Worm (Caenorhabditis elegans) whole organism, L4/young adult: ENCODE measurements around the gene ins-22.

Experiments used
- W03F9.2 ChIP-seq: fragments of 150-350 bp; optimal IDR thresholded peaks from 2 replicates; lab custom pipeline; 2014; ENCODE audit warnings: missing biosample characterization, missing genetic modification characterization
- dao-5 ChIP-seq: sonication (generic microtip); optimal IDR thresholded peaks from 2 replicates; lab custom pipeline; 2016; ENCODE audit warnings: missing genotype, missing genetic modification characterization, moderate library complexity, missing compliant biosample characterization
- him-1 ChIP-seq: sonication (generic microtip); optimal IDR thresholded peaks from 2 replicates; lab custom pipeline; 2016; ENCODE audit warnings: missing genotype, missing genetic modification reagents, missing genetic modification characterization, missing compliant biosample characterization

ins-22 gene

DNA sequence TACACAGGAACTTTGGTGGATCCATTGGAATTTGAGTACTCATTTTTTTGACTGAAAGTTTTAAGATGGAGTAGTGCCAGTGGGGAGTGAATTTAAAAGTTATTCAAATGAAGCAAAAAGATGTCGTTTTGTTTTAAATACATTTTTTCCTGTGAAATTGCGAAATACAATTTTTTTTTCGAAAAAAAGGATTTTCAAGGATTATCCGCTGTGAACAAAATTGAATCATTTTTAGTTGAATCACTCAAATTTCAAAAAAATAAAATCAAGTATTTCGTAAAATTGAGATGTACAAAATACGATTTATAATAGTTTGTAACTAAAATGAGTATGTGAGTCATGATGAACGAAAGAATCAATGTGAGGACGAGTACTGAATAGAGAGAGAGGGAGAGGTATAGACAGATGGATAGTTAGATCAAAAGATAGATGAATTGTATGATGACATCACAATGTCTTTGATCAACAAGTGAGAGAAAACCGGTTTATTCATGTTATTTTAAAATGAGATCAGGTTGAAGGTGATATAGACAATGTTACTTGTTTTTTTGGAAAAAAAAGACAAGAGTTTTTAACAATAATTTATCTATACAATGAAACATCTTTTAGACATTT lies 19.2 kb upstream of the ins-22 start, which contains the start of gene C05B5.8:
TSS of gene C05B5.8 (minus strand) at position 51 of the 615 bp plus-strand sequence.
- no peak for TF ChIP-seq dao-5 (tag; lab: Kevin White, UChicago)
- no peak for TF ChIP-seq W03F9.2 (tag; lab: Kevin White, UChicago)
- TF ChIP-seq him-1 (tag; lab: Kevin White, UChicago): no peak

DNA sequence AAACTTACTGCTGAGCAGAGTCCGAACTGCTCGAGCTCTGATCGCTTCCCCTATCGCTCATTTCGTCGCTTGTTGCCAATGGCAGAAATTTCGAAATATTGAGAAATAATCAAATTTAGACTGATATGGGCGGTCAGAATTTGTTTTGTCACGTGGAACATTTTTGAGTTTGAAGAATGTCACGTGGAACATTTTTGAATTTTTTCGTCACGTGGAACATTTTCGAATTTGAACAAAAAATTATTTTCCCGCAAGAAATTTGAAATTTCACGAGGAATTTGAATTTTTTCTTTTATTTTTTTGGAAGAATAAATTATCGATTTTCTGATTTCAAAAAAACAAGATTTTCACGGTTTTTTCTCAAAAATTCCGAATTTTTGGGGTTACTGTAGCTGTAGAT lies 16.0 kb upstream of the ins-22 start, which contains the start of gene fbxa-155:
TSS of gene fbxa-155 (minus strand) at position 101 of the 400 bp plus-strand sequence.
- no peak for TF ChIP-seq W03F9.2 (tag; lab: Kevin White, UChicago)
- no peak for TF ChIP-seq dao-5 (tag; lab: Kevin White, UChicago)
- no peak for TF ChIP-seq him-1 (tag; lab: Kevin White, UChicago)

DNA sequence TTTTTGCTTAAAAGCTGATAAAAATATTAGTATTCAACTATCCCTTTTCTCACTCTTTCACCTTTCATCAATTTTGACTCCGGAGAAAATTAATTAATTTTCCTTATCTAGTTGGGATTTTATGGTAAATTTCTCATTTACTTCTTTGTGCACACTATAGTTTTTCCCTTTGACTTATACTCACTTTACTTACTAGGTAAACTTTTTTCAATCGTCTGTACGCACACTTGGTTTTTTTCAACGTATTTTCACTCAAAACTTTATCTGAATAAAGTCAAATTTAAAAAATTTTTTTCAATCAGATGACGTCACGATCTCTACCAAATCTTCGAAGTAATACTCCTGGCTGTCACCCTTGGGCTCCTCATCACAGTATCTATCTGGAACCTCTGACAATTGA lies 14.0 kb upstream of the ins-22 start, which contains the start of gene C05B5.16:
TSS of gene C05B5.16 (plus strand) at position 301 of the 400 bp plus-strand sequence.
- TF ChIP-seq W03F9.2 (tag; lab: Kevin White, UChicago) (no peak), him-1 (tag; lab: Kevin White, UChicago) (no peak), dao-5 (tag; lab: Kevin White, UChicago) (no peak)

DNA sequence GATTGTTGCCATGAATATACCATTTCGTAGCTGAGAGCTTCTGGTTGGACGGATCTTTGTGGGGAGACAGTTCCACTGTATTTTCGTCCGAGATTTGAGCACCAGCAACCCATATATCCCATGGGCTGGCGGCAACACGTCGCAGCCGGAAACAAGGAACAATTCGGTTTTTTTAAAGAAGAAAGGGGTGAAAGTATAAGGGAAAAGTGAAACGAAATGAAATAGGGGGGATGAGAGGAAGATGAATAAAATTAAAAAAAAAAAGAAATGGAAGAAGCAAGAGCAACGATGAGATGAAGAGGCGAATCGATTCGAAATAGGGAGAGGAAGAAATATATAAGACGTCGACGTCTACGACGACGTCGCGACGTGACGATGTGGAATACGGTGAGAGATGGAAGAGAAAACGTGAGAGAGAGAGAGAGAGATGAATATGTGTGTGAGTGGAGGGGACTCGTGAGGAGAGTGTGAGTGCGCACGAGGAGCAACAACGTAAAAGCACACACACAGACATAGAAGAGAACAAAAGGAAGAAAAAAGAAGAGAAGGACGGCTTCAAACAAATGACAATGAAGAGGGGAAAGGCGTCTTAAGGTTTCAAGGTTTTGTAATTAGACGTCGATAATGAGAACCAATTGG lies 9.6 kb upstream of the ins-22 start, which contains the start of gene rgs-1:
TSS of gene rgs-1 (minus strand) at position 146 of the 639 bp plus-strand sequence.
- TF ChIP-seq W03F9.2 (tag; lab: Kevin White, UChicago) (peak; percentile 82), him-1 (tag; lab: Kevin White, UChicago) (peak; percentile 68), dao-5 (tag; lab: Kevin White, UChicago) (no peak)

DNA sequence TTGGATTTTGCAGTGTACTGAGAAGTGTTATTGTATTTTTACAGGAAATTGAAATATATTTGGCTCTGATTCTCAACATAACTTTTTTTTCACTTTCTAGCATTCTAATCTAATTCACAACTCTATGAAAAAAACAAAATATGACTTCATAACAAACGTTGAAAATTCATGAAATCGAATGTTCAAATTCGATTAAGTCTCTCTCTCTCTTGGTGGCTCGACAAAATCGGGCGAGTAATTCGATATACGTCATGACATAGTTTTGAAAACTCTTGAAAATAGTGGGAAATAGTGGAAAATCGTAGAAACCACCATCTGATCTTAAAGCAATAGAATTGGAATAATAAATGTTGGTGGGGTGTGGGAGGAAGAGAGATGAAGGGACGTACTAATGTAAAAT lies 8.1 kb upstream of the ins-22 start:
- TF ChIP-seq W03F9.2 (tag; lab: Kevin White, UChicago): no peak
- no peak for TF ChIP-seq him-1 (tag; lab: Kevin White, UChicago)
- TF ChIP-seq dao-5 (tag; lab: Kevin White, UChicago): no peak

DNA sequence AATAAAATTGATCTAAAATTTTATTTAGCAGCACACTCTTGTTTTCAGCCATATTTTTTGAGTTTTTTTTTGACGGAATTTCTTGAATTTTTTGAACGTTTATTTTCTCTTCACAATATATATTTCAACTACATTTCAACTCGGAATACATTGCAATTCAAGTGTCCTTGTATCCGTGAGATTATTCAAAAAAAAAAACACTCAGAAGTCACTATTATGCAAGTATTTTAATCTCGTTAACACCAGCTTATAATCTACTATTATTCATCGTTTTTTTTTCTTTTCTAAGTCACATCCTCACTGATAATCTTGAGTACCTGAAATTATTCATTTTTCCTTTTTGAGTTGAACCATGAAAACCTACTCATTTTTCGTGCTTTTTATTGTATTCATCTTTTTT lies 2.6 kb upstream of the ins-22 start, which contains the start of gene ins-21:
TSS of gene ins-21 (plus strand) at position 301 of the 400 bp plus-strand sequence.
- TF ChIP-seq him-1 (tag; lab: Kevin White, UChicago) (no peak), dao-5 (tag; lab: Kevin White, UChicago) (no peak), W03F9.2 (tag; lab: Kevin White, UChicago) (no peak)

DNA sequence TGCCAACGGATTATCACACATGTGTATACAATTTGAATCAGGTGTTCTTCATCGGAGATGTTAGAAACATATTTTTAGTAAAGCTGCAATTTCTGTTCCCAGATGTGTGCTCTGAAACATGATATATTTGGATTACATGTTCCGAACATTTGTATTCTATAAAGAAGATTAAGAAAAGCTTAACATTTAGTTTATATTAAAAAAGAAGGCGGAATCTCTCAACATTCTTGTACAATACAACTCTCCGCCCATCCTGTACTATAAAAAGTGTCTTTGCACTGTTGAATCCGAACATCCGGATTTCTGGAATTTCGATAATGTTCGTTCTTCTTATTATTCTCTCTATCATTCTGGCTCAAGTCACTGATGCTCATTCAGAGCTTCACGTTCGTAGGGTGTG lies 1.9 kb downstream of the ins-22 start, which contains the start of gene ins-23:
TSS of gene ins-23 (plus strand) at position 301 of the 400 bp plus-strand sequence.
- no peak for TF ChIP-seq dao-5 (tag; lab: Kevin White, UChicago)
- no peak for TF ChIP-seq him-1 (tag; lab: Kevin White, UChicago)
- TF ChIP-seq W03F9.2 (tag; lab: Kevin White, UChicago): no peak

DNA sequence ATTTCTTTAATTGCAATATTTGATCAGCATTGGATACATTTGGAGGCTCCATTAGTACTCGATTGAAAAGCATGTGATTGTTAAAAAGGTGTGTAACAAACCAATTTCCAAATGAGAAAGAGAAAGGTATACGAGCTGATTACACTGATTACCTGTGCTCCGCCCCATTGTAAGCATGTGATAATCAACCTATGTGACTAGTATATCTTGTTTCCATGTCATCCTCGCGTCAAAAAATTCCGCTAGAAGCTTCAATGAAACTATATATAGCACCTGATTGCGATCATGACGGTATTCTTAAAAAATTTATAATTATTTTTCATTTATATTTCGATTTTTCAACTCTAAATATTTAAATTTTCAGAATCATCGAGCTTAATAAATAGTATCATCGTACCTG lies 4.5 kb downstream of the ins-22 start, which contains the start of gene M04D8.4:
TSS of gene M04D8.4 (minus strand) at position 101 of the 400 bp plus-strand sequence.
- no peak for TF ChIP-seq W03F9.2 (tag; lab: Kevin White, UChicago)
- no peak for TF ChIP-seq him-1 (tag; lab: Kevin White, UChicago)
- TF ChIP-seq dao-5 (tag; lab: Kevin White, UChicago): no peak

DNA sequence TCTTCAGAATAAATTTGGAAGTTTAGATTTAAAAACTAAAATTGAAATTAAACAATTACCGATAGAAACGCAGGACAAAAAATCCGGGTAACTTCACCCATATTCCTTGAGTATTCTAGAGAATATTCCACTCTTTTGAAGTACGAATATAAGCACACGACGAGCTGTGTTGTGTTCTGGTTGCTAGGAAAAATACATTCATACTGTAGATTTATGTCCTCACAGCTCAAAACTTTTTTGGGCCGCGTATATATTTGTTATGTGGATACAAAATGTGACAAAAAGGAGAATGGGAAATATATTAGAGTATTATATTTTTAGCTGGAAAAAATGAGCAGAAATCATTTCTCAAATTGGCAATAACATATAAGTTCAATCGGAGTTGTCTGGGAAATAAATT lies 7.1 kb downstream of the ins-22 start, which contains the start of gene M04D8.5:
TSS of gene M04D8.5 (minus strand) at position 101 of the 400 bp plus-strand sequence.
- TF ChIP-seq W03F9.2 (tag; lab: Kevin White, UChicago) (no peak), him-1 (tag; lab: Kevin White, UChicago) (no peak), dao-5 (tag; lab: Kevin White, UChicago) (no peak)

DNA sequence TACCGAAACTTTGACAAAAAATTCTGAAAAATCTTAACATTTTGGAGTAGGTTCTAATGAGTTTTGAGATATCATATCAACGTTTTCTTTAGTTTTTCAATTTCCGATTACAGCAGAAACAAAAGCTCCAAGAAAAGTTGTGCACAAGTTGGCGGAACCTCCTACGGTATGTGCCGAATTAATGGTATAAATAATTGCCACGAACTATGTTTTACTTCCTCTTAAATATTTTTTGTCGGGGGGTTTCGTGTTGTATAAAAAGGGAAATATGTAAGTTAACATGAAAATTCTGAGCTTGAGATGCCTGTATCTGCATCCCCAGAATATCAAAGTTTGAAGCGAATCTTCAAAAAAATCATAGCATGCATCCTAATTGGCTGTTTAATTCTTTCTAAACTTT lies 7.8 kb downstream of the ins-22 start, which contains the start of gene M04D8.8:
TSS of gene M04D8.8 (plus strand) at position 301 of the 400 bp plus-strand sequence.
- TF ChIP-seq him-1 (tag; lab: Kevin White, UChicago) (no peak), W03F9.2 (tag; lab: Kevin White, UChicago) (no peak), dao-5 (tag; lab: Kevin White, UChicago) (no peak)

DNA sequence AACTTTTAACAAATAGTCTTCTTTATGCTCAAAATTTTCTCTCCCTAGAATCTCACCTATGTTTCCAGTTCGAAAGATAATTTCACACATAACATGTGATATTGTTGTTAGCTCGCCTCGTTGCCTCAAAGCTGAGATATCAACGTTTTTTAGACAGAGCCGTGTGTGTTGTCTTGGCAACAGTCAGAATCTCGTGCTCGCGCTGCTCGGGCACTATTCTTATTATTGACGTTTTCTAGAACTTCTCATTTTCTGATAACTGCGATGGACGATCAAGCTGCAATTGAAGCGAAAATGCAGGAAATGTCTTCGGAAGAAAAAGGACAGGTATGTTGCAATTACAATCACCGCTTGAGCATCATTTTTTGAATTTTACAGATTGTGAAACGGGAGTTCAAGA lies 9.7 kb downstream of the ins-22 start, which contains the start of gene xbx-3:
TSS of gene xbx-3 (plus strand) at position 163 of the 400 bp plus-strand sequence.
- TF ChIP-seq dao-5 (tag; lab: Kevin White, UChicago) (no peak), W03F9.2 (tag; lab: Kevin White, UChicago) (no peak), him-1 (tag; lab: Kevin White, UChicago) (no peak)

DNA sequence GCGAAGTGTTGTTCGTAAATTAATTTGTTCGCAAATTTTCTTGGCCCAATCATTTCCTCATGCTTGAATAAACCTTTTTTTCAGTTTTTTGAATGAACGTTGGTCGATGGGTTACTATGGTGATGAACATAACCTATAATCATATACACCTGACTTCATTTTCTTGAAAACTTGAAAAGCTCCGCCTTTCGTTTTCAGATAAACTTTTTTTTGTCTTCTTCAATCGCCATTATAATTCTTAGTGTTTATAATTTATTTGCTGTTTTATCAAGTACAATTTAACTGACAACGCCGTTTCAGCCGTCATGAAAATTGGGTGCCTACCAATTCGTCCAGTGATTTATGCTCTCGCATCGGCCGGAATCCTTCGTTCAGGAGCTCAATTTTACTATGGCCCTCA lies 11.1 kb downstream of the ins-22 start, which contains the start of gene M04D8.7:
TSS of gene M04D8.7 (plus strand) at position 301 of the 400 bp plus-strand sequence.
- no peak for TF ChIP-seq W03F9.2 (tag; lab: Kevin White, UChicago)
- TF ChIP-seq him-1 (tag; lab: Kevin White, UChicago): no peak
- TF ChIP-seq dao-5 (tag; lab: Kevin White, UChicago): no peak

DNA sequence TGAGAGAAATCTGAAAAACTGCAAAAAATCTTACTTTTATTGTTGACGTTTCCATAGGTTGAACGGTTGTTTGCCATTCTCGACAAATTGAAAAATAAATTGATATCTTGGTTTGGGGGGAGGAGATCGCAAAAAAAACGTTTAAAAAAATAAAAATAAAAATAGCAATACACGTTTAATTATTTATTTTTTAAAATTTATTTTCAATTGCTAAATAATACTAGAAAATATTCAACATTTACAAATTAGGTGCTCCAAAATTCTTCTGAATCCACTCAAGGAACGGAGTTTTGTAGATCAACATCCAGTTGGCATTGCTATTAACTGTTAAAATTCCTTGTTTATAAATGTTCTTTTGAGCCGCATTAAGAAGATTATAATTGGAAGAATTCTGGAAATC lies 13.9 kb downstream of the ins-22 start, which contains the start of gene T16G12.7:
TSS of gene T16G12.7 (minus strand) at position 101 of the 400 bp plus-strand sequence.
- no peak for TF ChIP-seq dao-5 (tag; lab: Kevin White, UChicago)
- TF ChIP-seq him-1 (tag; lab: Kevin White, UChicago): no peak
- TF ChIP-seq W03F9.2 (tag; lab: Kevin White, UChicago): no peak
